Worm (Caenorhabditis elegans) whole organism, L3 larva: ENCODE data around the gene mbk-2.
A peak's percentile ranks its signal among the peaks of the same experiment; 100 is the strongest.

Source experiments
- R02D3.7 ChIP-seq: fragments of 150-350 bp; optimal IDR thresholded peaks from 2 replicates; lab custom pipeline; 2014; ENCODE audit warnings: missing biosample characterization, missing genetic modification characterization
- aly-2 ChIP-seq: fragments of 150-350 bp; optimal IDR thresholded peaks from 2 replicates; lab custom pipeline; 2014; ENCODE audit warnings: missing biosample characterization, missing genetic modification characterization
- ama-1 ChIP-seq: fragments of 150-350 bp; optimal IDR thresholded peaks from 2 replicates; lab custom pipeline; 2018
- ceh-16 ChIP-seq: sonication (generic microtip); optimal IDR thresholded peaks from 2 replicates; lab custom pipeline; 2017; ENCODE audit warnings: missing biosample characterization, missing genetic modification characterization
- ceh-28 ChIP-seq: fragments of 150-350 bp; optimal IDR thresholded peaks from 2 replicates; lab custom pipeline; 2014; ENCODE audit warnings: missing biosample characterization, missing genetic modification reagents, missing genetic modification characterization
- ceh-82 ChIP-seq: fragments of 150-350 bp; optimal IDR thresholded peaks from 2 replicates; lab custom pipeline; 2014; ENCODE audit warnings: missing biosample characterization, missing genetic modification characterization
- ceh-9 ChIP-seq: sonication (generic microtip); optimal IDR thresholded peaks from 2 replicates; lab custom pipeline; 2018; ENCODE audit warnings: missing biosample characterization, missing genetic modification characterization
- egl-27 ChIP-seq: sonication (generic microtip); optimal IDR thresholded peaks from 4 replicates; lab custom pipeline; 2017; ENCODE audit warnings: missing biosample characterization, missing genetic modification reagents, missing genetic modification characterization
- elt-1 ChIP-seq: fragments of 150-350 bp; optimal IDR thresholded peaks from 2 replicates; lab custom pipeline; 2014; ENCODE audit warnings: missing biosample characterization, missing genetic modification characterization
- elt-2 ChIP-seq: sonication (generic microtip); optimal IDR thresholded peaks from 2 replicates; lab custom pipeline; 2016; ENCODE audit warnings: missing genetic modification reagents, mild to moderate bottlenecking, missing genetic modification characterization, missing compliant biosample characterization
- elt-3 ChIP-seq, 3 experiments: fragments of 150-350 bp in 1 of 3; sonication (generic microtip) in 2 of 3; optimal IDR thresholded peaks; 2 replicates in 2 of 3; 4 replicates in 1 of 3; lab custom pipeline; 2014 to 2017; ENCODE audit warnings: missing biosample characterization in 3 of 3, missing genetic modification characterization in 3 of 3
- fkh-10 ChIP-seq: sonication (generic microtip); optimal IDR thresholded peaks from 2 replicates; lab custom pipeline; 2017; ENCODE audit warnings: missing biosample characterization, missing genetic modification reagents, missing genetic modification characterization
- fkh-2 ChIP-seq: fragments of 150-350 bp; optimal IDR thresholded peaks from 2 replicates; lab custom pipeline; 2014; ENCODE audit warnings: missing biosample characterization, missing genetic modification reagents, missing genetic modification characterization
- fos-1 ChIP-seq: fragments of 150-350 bp; optimal IDR thresholded peaks from 2 replicates; lab custom pipeline; 2014; ENCODE audit warnings: missing biosample characterization, missing genetic modification characterization
- hmg-11 ChIP-seq: sonication (generic microtip); optimal IDR thresholded peaks from 2 replicates; lab custom pipeline; 2016; ENCODE audit warnings: missing genetic modification characterization, missing compliant biosample characterization
- lin-15B ChIP-seq: fragments of 150-350 bp; optimal IDR thresholded peaks from 2 replicates; lab custom pipeline; 2014; ENCODE audit warnings: missing biosample characterization, missing genetic modification characterization
- lin-39 ChIP-seq: fragments of 150-350 bp; optimal IDR thresholded peaks from 2 replicates; lab custom pipeline; 2018; ENCODE audit warnings: missing biosample characterization, missing genetic modification reagents, missing genetic modification characterization
- mml-1 ChIP-seq: fragments of 150-350 bp; sonication (generic microtip); optimal IDR thresholded peaks from 3 replicates; lab custom pipeline; 2014; ENCODE audit warnings: missing biosample characterization, missing genetic modification characterization
- nfya-1 ChIP-seq: sonication (generic microtip); optimal IDR thresholded peaks from 2 replicates; lab custom pipeline; 2017; ENCODE audit warnings: missing genetic modification characterization, mild to moderate bottlenecking, missing compliant biosample characterization, antibody characterized with exemption, moderate library complexity; ENCODE audit not compliant: insufficient read depth
- nhr-11 ChIP-seq: fragments of 150-350 bp; optimal IDR thresholded peaks from 2 replicates; lab custom pipeline; 2014; ENCODE audit warnings: missing biosample characterization, missing genetic modification characterization
- nhr-12 ChIP-seq: fragments of 150-350 bp; optimal IDR thresholded peaks from 2 replicates; lab custom pipeline; 2014; ENCODE audit warnings: missing biosample characterization, missing genetic modification characterization
- nhr-237 ChIP-seq: fragments of 150-350 bp; optimal IDR thresholded peaks from 2 replicates; lab custom pipeline; 2014; ENCODE audit warnings: missing biosample characterization, missing genetic modification characterization
- nhr-25 ChIP-seq: sonication (generic microtip); optimal IDR thresholded peaks from 2 replicates; lab custom pipeline; 2017; ENCODE audit warnings: missing biosample characterization, missing genetic modification characterization
- nhr-28 ChIP-seq: fragments of 150-350 bp; optimal IDR thresholded peaks from 2 replicates; lab custom pipeline; 2014; ENCODE audit warnings: missing biosample characterization, missing genetic modification characterization
- nhr-43 ChIP-seq: sonication (generic microtip); optimal IDR thresholded peaks from 2 replicates; lab custom pipeline; 2016; ENCODE audit warnings: mild to moderate bottlenecking, missing genetic modification characterization, missing compliant biosample characterization; ENCODE audit not compliant: poor library complexity, severe bottlenecking
- nhr-67 ChIP-seq: fragments of 150-350 bp; optimal IDR thresholded peaks from 2 replicates; lab custom pipeline; 2014; ENCODE audit warnings: missing biosample characterization, missing genetic modification characterization
- pqm-1 ChIP-seq: fragments of 150-350 bp; optimal IDR thresholded peaks from 2 replicates; lab custom pipeline; 2017; ENCODE audit warnings: missing biosample characterization, missing genetic modification characterization, inconsistent platforms
- skn-1 ChIP-seq: fragments of 150-350 bp; optimal IDR thresholded peaks from 2 replicates; lab custom pipeline; 2014; ENCODE audit warnings: missing biosample characterization, missing genetic modification characterization
- tbx-2 ChIP-seq: sonication (generic microtip); optimal IDR thresholded peaks from 2 replicates; lab custom pipeline; 2016; ENCODE audit warnings: mild to moderate bottlenecking, missing genetic modification characterization, missing compliant biosample characterization
- unc-39 ChIP-seq: sonication (generic microtip); optimal IDR thresholded peaks from 4 replicates; lab custom pipeline; 2017; ENCODE audit warnings: missing biosample characterization, missing genetic modification characterization
- zag-1 ChIP-seq: fragments of 150-350 bp; optimal IDR thresholded peaks from 2 replicates; lab custom pipeline; 2014; ENCODE audit warnings: missing biosample characterization, missing genetic modification characterization
- ztf-4 ChIP-seq: fragments of 150-350 bp; optimal IDR thresholded peaks from 2 replicates; lab custom pipeline; 2014; ENCODE audit warnings: missing biosample characterization, missing genetic modification characterization

Gene mbk-2

DNA sequence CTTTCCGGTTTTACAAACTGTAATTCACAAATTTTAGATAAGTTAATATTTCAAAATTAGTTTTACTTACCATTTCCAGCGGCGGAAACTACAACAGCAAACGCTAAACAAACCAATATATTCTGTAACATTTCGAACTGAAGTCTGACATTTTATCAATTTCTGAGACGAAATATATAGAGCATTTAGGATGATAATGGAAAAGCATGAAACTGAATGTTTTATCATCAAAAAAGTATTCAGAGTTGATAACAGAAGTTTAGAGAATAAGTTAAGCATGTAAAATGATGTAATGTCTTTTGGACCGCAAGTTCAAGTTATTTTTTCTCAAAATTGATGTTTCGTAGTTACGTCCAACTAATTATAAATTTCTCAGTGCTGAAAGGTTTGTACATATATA, 39.8 kb upstream of the mbk-2 start, which contains the start of gene F55G11.2:
TSS of gene F55G11.2 (minus strand) at position 149 of the 400 bp plus-strand sequence.
- TF ChIP-seq R02D3.7 (no peak), lin-15B (tag; lab: Kevin White, UChicago) (no peak), nhr-28 (no peak), elt-2 (tag; lab: Kevin White, UChicago) (peak; percentile 76), ceh-9 (tag; lab: Kevin White, UChicago) (no peak), zag-1 (tag; lab: Kevin White, UChicago) (no peak), nhr-25 (tag; lab: Kevin White, UChicago) (no peak)

DNA sequence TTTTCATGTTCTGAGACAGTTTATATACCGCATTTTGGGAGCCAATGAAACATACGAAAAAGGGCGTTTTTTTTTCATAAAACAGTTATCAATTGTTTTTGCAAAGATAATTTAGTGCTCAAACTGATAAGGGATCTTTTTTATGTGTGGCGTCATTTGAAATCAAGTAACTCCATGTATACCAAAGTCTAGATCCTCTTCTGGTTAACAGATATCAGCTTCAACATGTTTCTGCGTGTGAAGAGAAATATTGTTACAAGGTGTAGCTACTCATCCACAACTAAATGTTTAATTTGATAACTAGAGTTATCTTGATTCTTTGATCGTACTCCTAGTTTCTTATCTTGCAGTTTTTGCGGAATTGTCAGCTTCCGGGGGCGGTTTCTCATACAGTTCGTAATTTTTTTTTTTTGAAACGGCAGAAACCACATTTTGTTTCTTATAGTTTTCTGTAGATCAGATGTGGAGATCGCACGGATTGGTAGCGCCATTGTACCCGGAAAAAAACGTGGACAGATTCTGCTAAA, 36.9 kb upstream of the mbk-2 start:
- TF ChIP-seq fos-1 (tag; lab: Kevin White, UChicago): no peak
- no peak for TF ChIP-seq nhr-11
- peak; percentile 78 for TF ChIP-seq elt-2 (tag; lab: Kevin White, UChicago)

DNA sequence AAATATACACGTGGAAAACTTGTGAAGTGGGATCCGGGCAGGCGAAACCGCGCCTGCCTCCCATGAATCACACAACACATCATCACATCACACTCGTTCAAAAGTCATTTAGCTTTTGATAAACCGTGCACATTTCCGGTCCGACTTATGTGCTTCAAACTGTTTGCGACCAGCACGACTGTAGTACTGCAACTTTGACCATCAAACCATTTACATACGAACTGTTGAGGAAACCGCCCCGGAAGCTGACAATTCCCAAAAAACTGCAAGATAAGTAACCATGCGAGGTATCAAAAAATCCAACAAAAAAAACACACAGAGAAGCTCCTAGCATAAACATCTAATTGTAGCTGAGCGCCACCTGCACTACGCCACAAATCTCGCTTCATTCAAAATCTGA, 36.2 kb upstream of the mbk-2 start:
- TF ChIP-seq hmg-11 (tag; lab: Kevin White, UChicago): no peak
- TF ChIP-seq fkh-2 (tag; lab: Kevin White, UChicago): no peak
- no peak for TF ChIP-seq ceh-9 (tag; lab: Kevin White, UChicago)
- TF ChIP-seq ceh-82: no peak
- no peak for TF ChIP-seq nhr-67 (tag; lab: Kevin White, UChicago)
- no peak for TF ChIP-seq unc-39 (tag; lab: Kevin White, UChicago)
- no peak for TF ChIP-seq elt-1 (tag; lab: Kevin White, UChicago)
- no peak for TF ChIP-seq mml-1 (tag; lab: Kevin White, UChicago)
- TF ChIP-seq ceh-28 (tag; lab: Kevin White, UChicago): no peak
- no peak for TF ChIP-seq nhr-43
- no peak for TF ChIP-seq tbx-2 (tag; lab: Kevin White, UChicago)
- TF ChIP-seq nhr-237 (tag; lab: Kevin White, UChicago): no peak
- no peak for TF ChIP-seq lin-15B (tag; lab: Kevin White, UChicago)
- TF ChIP-seq ceh-16 (tag; lab: Kevin White, UChicago): no peak
- TF ChIP-seq elt-3 (tag; optimal IDR thresholded peaks at IDR 0.05; lab: Kevin White, UChicago): no peak
- no peak for TF ChIP-seq ztf-4 (tag; lab: Kevin White, UChicago)
- no peak for TF ChIP-seq fkh-10 (GFP tag; lab: Kevin White, UChicago)
- no peak for TF ChIP-seq egl-27 (tag; lab: Kevin White, UChicago)

DNA sequence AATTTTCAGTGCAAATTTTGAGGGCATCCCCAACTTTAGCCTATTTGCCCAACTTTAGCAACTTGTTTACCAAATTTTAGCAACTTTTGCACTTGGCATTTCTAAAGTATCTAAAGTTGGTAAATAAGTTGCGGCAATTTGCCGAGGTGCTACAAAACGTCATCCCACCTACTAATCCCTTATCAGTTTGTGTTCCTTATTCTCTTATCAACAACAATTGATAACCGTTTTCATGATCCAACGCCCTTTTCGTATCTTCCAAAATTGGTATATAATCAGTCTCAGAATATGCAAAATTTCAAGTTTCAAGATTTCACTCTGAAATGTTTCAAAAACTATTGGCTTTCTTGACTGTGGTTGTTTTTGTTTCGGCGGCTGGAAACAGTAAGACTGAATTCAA, 35.6 kb upstream of the mbk-2 start, which contains the start of gene F55G11.4:
TSS of gene F55G11.4 (plus strand) at position 289 of the 400 bp plus-strand sequence.
- TF ChIP-seq ceh-82 (no peak), skn-1 (no peak), ama-1 (no peak), unc-39 (tag; lab: Kevin White, UChicago) (no peak), pqm-1 (tag; lab: Kevin White, UChicago) (peak; percentile 35), elt-2 (tag; lab: Kevin White, UChicago) (peak; percentile 67)

DNA sequence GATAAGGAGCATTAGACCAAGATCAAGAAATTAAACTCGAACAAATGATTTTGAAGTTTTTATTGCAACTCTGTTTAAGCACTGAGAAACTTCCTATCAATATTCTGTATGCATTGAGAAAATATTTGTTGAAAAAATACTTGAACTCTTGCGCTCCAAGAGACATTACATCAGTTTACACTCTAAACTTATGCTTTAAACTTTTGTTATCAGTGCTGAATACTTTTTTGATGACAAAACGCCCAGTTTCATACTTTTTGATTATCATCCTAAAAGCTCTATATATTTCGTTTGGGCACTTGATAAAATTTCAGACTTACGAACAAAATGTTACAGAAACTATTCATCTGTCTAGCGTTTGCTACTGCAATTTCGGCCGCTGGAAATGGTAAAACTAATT, 33.0 kb upstream of the mbk-2 start, which contains the start of gene dod-17:
TSS of gene dod-17 (plus strand) at position 323 of the 400 bp plus-strand sequence.
- peak; percentile 51 for TF ChIP-seq elt-2 (tag; lab: Kevin White, UChicago)
- TF ChIP-seq fkh-10 (GFP tag; lab: Kevin White, UChicago): no peak

DNA sequence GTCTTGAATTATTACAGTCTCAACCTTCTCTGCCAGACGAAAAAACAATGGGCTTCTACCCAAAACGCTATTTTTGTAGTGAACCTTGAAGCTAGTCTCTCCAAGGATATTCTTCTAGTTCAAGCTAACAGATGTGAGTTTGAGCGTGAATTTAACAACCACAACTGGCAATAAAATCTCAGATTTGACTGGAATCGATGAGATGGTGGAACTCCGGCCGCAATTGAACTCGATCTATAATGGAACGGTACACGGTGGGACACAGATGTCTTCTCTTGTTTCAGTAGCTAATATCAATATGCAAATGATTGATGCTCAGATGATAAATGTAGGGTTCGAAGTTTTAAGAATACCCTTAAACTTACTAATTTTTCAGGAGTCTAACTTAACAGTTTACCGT, 31.3 kb upstream of the mbk-2 start:
- TF ChIP-seq ceh-16 (tag; lab: Kevin White, UChicago) (no peak), skn-1 (no peak), R02D3.7 (no peak), nhr-28 (no peak), nhr-67 (tag; lab: Kevin White, UChicago) (no peak), ceh-82 (no peak)

DNA sequence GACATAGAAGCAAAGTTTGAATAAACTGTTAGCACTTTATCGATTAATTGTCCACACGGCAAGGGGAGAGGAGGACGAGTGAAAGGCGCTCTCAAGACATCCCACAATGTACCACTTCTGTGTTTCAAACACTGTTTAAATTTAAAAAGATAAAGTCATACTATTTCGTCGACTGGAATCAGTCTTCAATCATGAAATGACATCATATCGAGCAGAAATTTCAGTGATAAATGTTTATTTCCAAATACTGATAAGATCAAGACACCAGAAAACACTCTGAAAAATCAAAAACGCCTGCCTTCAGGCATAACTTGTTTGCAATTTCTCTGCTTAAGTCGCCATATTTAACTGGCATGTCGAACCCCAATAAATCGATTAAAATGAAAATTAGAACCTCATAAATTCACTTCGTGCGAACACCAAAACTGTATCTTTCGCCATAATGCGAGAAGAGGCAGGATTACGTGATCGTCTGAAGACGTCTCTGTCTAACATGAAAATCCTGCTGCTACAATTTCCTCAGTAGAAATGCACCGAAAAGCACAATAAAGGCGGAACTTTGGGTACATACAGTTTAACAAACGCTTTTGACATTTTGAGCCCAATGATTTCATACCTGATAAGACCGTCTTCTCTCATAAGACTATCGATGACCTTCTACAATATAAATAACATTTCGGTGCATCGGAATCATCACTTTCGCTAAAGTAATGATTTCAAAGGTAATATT, 30.5 kb upstream of the mbk-2 start, which contains the start of gene K10D11.2:
TSS of gene K10D11.2 (plus strand) at position 680 of the 730 bp plus-strand sequence.
- TF ChIP-seq pqm-1 (tag; lab: Kevin White, UChicago) (peak; percentile 51), nfya-1 (tag; lab: Kevin White, UChicago) (no peak), nhr-28 (no peak), nhr-11 (no peak), unc-39 (tag; lab: Kevin White, UChicago) (no peak), nhr-12 (tag; lab: Kevin White, UChicago) (no peak), aly-2 (no peak), elt-3 (tag; optimal IDR thresholded peaks at IDR 0.05; lab: Kevin White, UChicago) (no peak), lin-39 (tag; lab: Kevin White, UChicago) (no peak), elt-2 (tag; lab: Kevin White, UChicago) (peak; percentile 82), skn-1 (no peak)
